Worm (Caenorhabditis elegans): Measurements from ENCODE around the gene F09E5.11.

DNA sequence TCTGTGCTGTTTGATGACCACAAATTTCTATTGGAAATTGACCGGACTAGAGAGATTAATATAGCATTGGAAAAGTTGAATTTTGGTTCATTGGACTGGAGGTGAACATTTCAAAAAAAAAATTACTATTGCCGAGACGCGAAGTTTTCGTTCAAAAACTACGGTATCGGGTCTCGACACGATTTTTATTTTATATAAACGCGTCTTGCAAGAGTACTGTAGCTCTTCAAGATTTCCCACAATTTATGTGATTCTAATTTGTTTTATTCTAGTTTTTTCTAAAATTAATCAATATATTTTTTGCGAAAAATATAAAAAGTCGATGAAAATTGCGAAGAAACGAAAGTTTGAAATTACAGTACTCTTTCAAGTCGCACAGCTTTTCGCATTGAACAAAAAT is 12.7 kb upstream of the F09E5.11 start, which contains the start of gene F09E5.12:
- TF ChIP-seq him-1 (tag; optimal IDR thresholded peaks at IDR 0.05) (no peak), W03F9.2 (tag; optimal IDR thresholded peaks at IDR 0.05) (no peak), dao-5 (tag; optimal IDR thresholded peaks at IDR 0.05) (no peak)
